Worm (Caenorhabditis elegans) whole organism, L3 larva: ENCODE data around the gene B0563.7.

ENCODE experiments used
- R02D3.7 ChIP-seq: fragments of 150-350 bp; optimal IDR thresholded peaks from 2 replicates; lab custom pipeline; 2014; ENCODE audit warnings: missing biosample characterization, missing genetic modification characterization
- ceh-16 ChIP-seq: sonication (generic microtip); optimal IDR thresholded peaks from 2 replicates; lab custom pipeline; 2017; ENCODE audit warnings: missing biosample characterization, missing genetic modification characterization
- ceh-82 ChIP-seq: fragments of 150-350 bp; optimal IDR thresholded peaks from 2 replicates; lab custom pipeline; 2014; ENCODE audit warnings: missing biosample characterization, missing genetic modification characterization
- daf-12 ChIP-seq: fragments of 150-350 bp; optimal IDR thresholded peaks from 2 replicates; lab custom pipeline; 2014; ENCODE audit warnings: missing biosample characterization, missing genetic modification reagents, missing genetic modification characterization
- tbx-2 ChIP-seq: sonication (generic microtip); optimal IDR thresholded peaks from 2 replicates; lab custom pipeline; 2016; ENCODE audit warnings: mild to moderate bottlenecking, missing genetic modification characterization, missing compliant biosample characterization
- unc-39 ChIP-seq: sonication (generic microtip); optimal IDR thresholded peaks from 4 replicates; lab custom pipeline; 2017; ENCODE audit warnings: missing biosample characterization, missing genetic modification characterization
- zag-1 ChIP-seq: fragments of 150-350 bp; optimal IDR thresholded peaks from 2 replicates; lab custom pipeline; 2014; ENCODE audit warnings: missing biosample characterization, missing genetic modification characterization

DNA sequence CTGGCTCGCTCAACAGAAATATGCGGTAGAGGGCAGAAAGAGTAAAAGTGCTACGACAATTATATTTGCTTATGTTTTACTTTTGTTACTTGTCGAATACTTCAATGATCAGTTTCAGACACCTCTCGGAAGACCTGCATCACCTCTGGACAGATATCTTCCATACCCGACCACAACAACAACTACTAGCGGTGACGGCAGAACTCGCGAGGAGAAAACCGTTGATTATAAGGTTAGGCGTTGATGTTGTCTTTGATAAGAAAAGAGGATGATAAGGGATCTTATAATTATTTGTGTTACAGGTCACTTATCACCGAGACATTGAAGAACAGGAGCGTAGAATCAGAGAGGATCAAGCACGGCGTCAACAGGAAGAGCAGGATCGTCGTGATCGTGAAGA is 49.0 kb downstream of the B0563.7 start:
- TF ChIP-seq unc-39 (tag; lab: Kevin White, UChicago) (no peak), zag-1 (tag; lab: Kevin White, UChicago) (no peak), ceh-82 (tag; lab: Kevin White, UChicago) (no peak), ceh-16 (no peak), tbx-2 (tag; lab: Kevin White, UChicago) (no peak), daf-12 (no peak), R02D3.7 (tag; lab: Kevin White, UChicago) (no peak)
